Worm (Caenorhabditis elegans) whole organism, L1 larva: ENCODE results near the gene Y57G11C.33.

Experiments used
- ces-1 ChIP-seq: fragments of 150-350 bp; optimal IDR thresholded peaks from 2 replicates; lab custom pipeline; 2014; ENCODE audit warnings: missing biosample characterization, missing genetic modification reagents, missing genetic modification characterization
- fos-1 ChIP-seq: fragments of 150-350 bp; optimal IDR thresholded peaks from 2 replicates; lab custom pipeline; 2014; ENCODE audit warnings: missing biosample characterization, missing genetic modification characterization
- hpl-2 ChIP-seq: fragments of 150-350 bp; optimal IDR thresholded peaks from 2 replicates; lab custom pipeline; 2014; ENCODE audit warnings: missing biosample characterization, missing genetic modification reagents, missing genetic modification characterization
- irx-1 ChIP-seq: sonication (generic microtip); optimal IDR thresholded peaks from 2 replicates; lab custom pipeline; 2016; ENCODE audit warnings: missing genetic modification characterization, missing compliant biosample characterization
- mdl-1 ChIP-seq, 2 experiments: fragments of 150-350 bp; optimal IDR thresholded peaks; 2 replicates each; lab custom pipeline; 2014 to 2017; ENCODE audit warnings: missing biosample characterization in 2 of 2, missing genetic modification characterization in 2 of 2, inconsistent platforms in 1 of 2
- sup-37 ChIP-seq: fragments of 200-800 bp; sonication (Bioruptor generic); optimal IDR thresholded peaks from 2 replicates; lab custom pipeline; 2018; ENCODE audit warnings: mild to moderate bottlenecking, missing genetic modification characterization, missing compliant biosample characterization
- vab-15 ChIP-seq: sonication (generic microtip); optimal IDR thresholded peaks from 2 replicates; lab custom pipeline; 2017; ENCODE audit warnings: missing genotype, mild to moderate bottlenecking, missing genetic modification characterization, missing compliant biosample characterization

DNA sequence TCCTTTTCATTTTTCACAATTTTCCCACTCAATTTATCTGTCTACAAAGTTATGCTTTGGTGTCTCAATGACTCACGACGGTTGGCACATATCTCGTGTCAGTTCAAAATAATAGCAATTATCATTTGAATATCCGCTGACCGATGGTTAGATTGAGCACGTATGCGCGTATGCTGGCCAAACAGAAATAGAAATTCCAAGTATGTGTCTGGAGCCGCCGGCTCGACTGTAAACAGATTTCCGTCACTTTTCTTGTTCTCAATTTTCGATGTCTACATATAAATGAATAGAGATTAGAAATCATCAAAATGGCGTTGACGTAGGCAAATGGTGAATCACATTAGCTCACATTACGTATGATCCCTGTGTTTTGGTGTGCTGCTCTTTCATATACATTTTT is 35.8 kb upstream of the Y57G11C.33 start:
- TF ChIP-seq vab-15 (no peak), sup-37 (GFP tag; lab: Kevin White, UChicago) (no peak), irx-1 (tag; lab: Kevin White, UChicago) (no peak), hpl-2 (no peak), fos-1 (tag; lab: Kevin White, UChicago) (no peak), mdl-1 (tag; optimal IDR thresholded peaks at IDR 0.05; lab: Kevin White, UChicago) (no peak), ces-1 (no peak)
